Worm (Caenorhabditis elegans) whole organism, late embryonic: Measurements from ENCODE around the gene Y14H12B.1.

Experiments used
- C08G9.2 ChIP-seq: sonication (generic microtip); optimal IDR thresholded peaks from 2 replicates; lab custom pipeline; 2016; ENCODE audit warnings: mild to moderate bottlenecking, missing genetic modification characterization, moderate library complexity, missing compliant biosample characterization
- C38D4.7 ChIP-seq: fragments of 200-800 bp; sonication (Bioruptor generic); optimal IDR thresholded peaks from 2 replicates; lab custom pipeline; 2018; ENCODE audit warnings: mild to moderate bottlenecking, missing genetic modification characterization, moderate library complexity, missing compliant biosample characterization
- K09A11.1 ChIP-seq: sonication (generic microtip); optimal IDR thresholded peaks from 2 replicates; lab custom pipeline; 2017; ENCODE audit warnings: antibody characterized with exemption, mild to moderate bottlenecking, missing genetic modification characterization, missing compliant biosample characterization; ENCODE audit not compliant: insufficient read depth
- T23F11.4 ChIP-seq: fragments of 200-800 bp; sonication (Bioruptor generic); optimal IDR thresholded peaks from 2 replicates; lab custom pipeline; 2018; ENCODE audit warnings: mild to moderate bottlenecking, missing genetic modification characterization, missing compliant biosample characterization
- ahr-1 ChIP-seq: sonication (generic microtip); optimal IDR thresholded peaks from 2 replicates; lab custom pipeline; 2016; ENCODE audit warnings: missing genetic modification characterization, missing compliant biosample characterization
- ceh-14 ChIP-seq: sonication (generic microtip); optimal IDR thresholded peaks from 2 replicates; lab custom pipeline; 2016; ENCODE audit warnings: missing genotype, missing genetic modification characterization, missing compliant biosample characterization
- ceh-18 ChIP-seq: sonication (generic microtip); optimal IDR thresholded peaks from 2 replicates; lab custom pipeline; 2016; ENCODE audit warnings: missing genetic modification characterization, missing compliant biosample characterization
- ceh-19 ChIP-seq: fragments of 200-800 bp; sonication (Bioruptor generic); optimal IDR thresholded peaks from 2 replicates; lab custom pipeline; 2018; ENCODE audit warnings: mild to moderate bottlenecking, missing genetic modification characterization, missing compliant biosample characterization
- ceh-2 ChIP-seq: sonication (generic microtip); optimal IDR thresholded peaks from 2 replicates; lab custom pipeline; 2016; ENCODE audit warnings: missing genotype, missing genetic modification characterization, missing compliant biosample characterization
- ceh-24 ChIP-seq: sonication (generic microtip); optimal IDR thresholded peaks from 2 replicates; lab custom pipeline; 2016; ENCODE audit warnings: mild to moderate bottlenecking, missing genetic modification characterization, missing compliant biosample characterization
- ceh-30 ChIP-seq: fragments of 150-350 bp; optimal IDR thresholded peaks from 2 replicates; lab custom pipeline; 2014; ENCODE audit warnings: missing biosample characterization, missing genetic modification characterization
- ceh-31 ChIP-seq: sonication (generic microtip); optimal IDR thresholded peaks from 2 replicates; lab custom pipeline; 2016; ENCODE audit warnings: missing genetic modification characterization, missing compliant biosample characterization
- ceh-34 ChIP-seq: sonication (generic microtip); optimal IDR thresholded peaks from 2 replicates; lab custom pipeline; 2016; ENCODE audit warnings: mild to moderate bottlenecking, missing genetic modification characterization, missing compliant biosample characterization
- ceh-45 ChIP-seq: fragments of 200-800 bp; sonication (Bioruptor generic); IDR thresholded peaks from 2 replicates; pipeline ENCODE4 v1.3.6; 2022; ENCODE audit warnings: missing genetic modification reagents, missing genetic modification characterization, missing compliant biosample characterization
- ceh-48 ChIP-seq: sonication (generic microtip); optimal IDR thresholded peaks from 2 replicates; lab custom pipeline; 2016; ENCODE audit warnings: missing genetic modification characterization, inconsistent platforms, missing compliant biosample characterization
- che-1 ChIP-seq: sonication (generic microtip); optimal IDR thresholded peaks from 2 replicates; lab custom pipeline; 2016; ENCODE audit warnings: mild to moderate bottlenecking, missing genetic modification characterization, missing compliant biosample characterization
- dmd-4 ChIP-seq: sonication (generic microtip); optimal IDR thresholded peaks from 2 replicates; lab custom pipeline; 2016; ENCODE audit warnings: borderline replicate concordance, missing genetic modification characterization, missing compliant biosample characterization
- dve-1 ChIP-seq: sonication (generic microtip); optimal IDR thresholded peaks from 2 replicates; lab custom pipeline; 2017; ENCODE audit warnings: antibody characterized with exemption, mild to moderate bottlenecking, missing genetic modification characterization, missing compliant biosample characterization
- elt-2 ChIP-seq: sonication (generic microtip); optimal IDR thresholded peaks from 2 replicates; lab custom pipeline; 2016; ENCODE audit warnings: missing genetic modification reagents, missing genetic modification characterization, missing compliant biosample characterization
- eyg-1 ChIP-seq: sonication (generic microtip); optimal IDR thresholded peaks from 2 replicates; lab custom pipeline; 2016; ENCODE audit warnings: missing genotype, missing genetic modification characterization, missing compliant biosample characterization
- fax-1 ChIP-seq: sonication (generic microtip); optimal IDR thresholded peaks from 2 replicates; lab custom pipeline; 2016; ENCODE audit warnings: missing genotype, missing genetic modification characterization, missing compliant biosample characterization
- fkh-10 ChIP-seq: fragments of 150-350 bp; optimal IDR thresholded peaks from 2 replicates; lab custom pipeline; 2014; ENCODE audit warnings: missing biosample characterization, missing genetic modification reagents, missing genetic modification characterization
- gmeb-2 ChIP-seq: sonication (generic microtip); optimal IDR thresholded peaks from 2 replicates; lab custom pipeline; 2016; ENCODE audit warnings: missing genetic modification characterization, inconsistent platforms, missing compliant biosample characterization
- hlh-13 ChIP-seq: fragments of 200-800 bp; sonication (Bioruptor generic); optimal IDR thresholded peaks from 2 replicates; lab custom pipeline; 2018; ENCODE audit warnings: mild to moderate bottlenecking, missing genetic modification characterization, missing compliant biosample characterization
- hlh-15 ChIP-seq: sonication (generic microtip); optimal IDR thresholded peaks from 2 replicates; lab custom pipeline; 2016; ENCODE audit warnings: missing genetic modification characterization, missing compliant biosample characterization
- hlh-30 ChIP-seq: sonication (generic microtip); optimal IDR thresholded peaks from 2 replicates; lab custom pipeline; 2017; ENCODE audit warnings: antibody characterized with exemption, missing genetic modification characterization, missing compliant biosample characterization; ENCODE audit not compliant: insufficient read depth
- hlh-6 ChIP-seq: sonication (generic microtip); optimal IDR thresholded peaks from 2 replicates; lab custom pipeline; 2016; ENCODE audit warnings: missing genotype, missing genetic modification characterization, missing compliant biosample characterization
- lin-11 ChIP-seq: fragments of 200-800 bp; sonication (Bioruptor generic); optimal IDR thresholded peaks from 2 replicates; lab custom pipeline; 2018; ENCODE audit warnings: mild to moderate bottlenecking, missing genetic modification characterization, missing compliant biosample characterization
- mec-3 ChIP-seq: sonication (generic microtip); optimal IDR thresholded peaks from 2 replicates; lab custom pipeline; 2016; ENCODE audit warnings: borderline replicate concordance, missing genetic modification characterization, missing compliant biosample characterization
- nfya-1 ChIP-seq: sonication (generic microtip); optimal IDR thresholded peaks from 2 replicates; lab custom pipeline; 2017; ENCODE audit warnings: missing genetic modification characterization, mild to moderate bottlenecking, missing compliant biosample characterization, antibody characterized with exemption, moderate library complexity
- odd-2 ChIP-seq: sonication (generic microtip); optimal IDR thresholded peaks from 2 replicates; lab custom pipeline; 2017; ENCODE audit warnings: antibody characterized with exemption, mild to moderate bottlenecking, missing genetic modification characterization, missing compliant biosample characterization
- pat-9 ChIP-seq: fragments of 200-800 bp; sonication (Bioruptor generic); optimal IDR thresholded peaks from 2 replicates; lab custom pipeline; 2018; ENCODE audit warnings: mild to moderate bottlenecking, missing genetic modification characterization, moderate library complexity, missing compliant biosample characterization
- pax-1 ChIP-seq: fragments of 150-350 bp; optimal IDR thresholded peaks from 2 replicates; lab custom pipeline; 2014; ENCODE audit warnings: missing biosample characterization, missing genetic modification characterization
- pha-2 ChIP-seq: sonication (generic microtip); optimal IDR thresholded peaks from 2 replicates; lab custom pipeline; 2017; ENCODE audit warnings: mild to moderate bottlenecking, missing genetic modification characterization, missing compliant biosample characterization
- pha-4 ChIP-seq: fragments of 150-350 bp; optimal IDR thresholded peaks from 2 replicates; lab custom pipeline; 2018; ENCODE audit warnings: missing biosample characterization, missing genetic modification reagents, missing genetic modification characterization
- pros-1 ChIP-seq: fragments of 150-350 bp; optimal IDR thresholded peaks from 2 replicates; lab custom pipeline; 2014; ENCODE audit warnings: missing biosample characterization, missing genetic modification reagents, missing genetic modification characterization
- ref-2 ChIP-seq: sonication (generic microtip); optimal IDR thresholded peaks from 2 replicates; lab custom pipeline; 2016; ENCODE audit warnings: missing genetic modification characterization, missing compliant biosample characterization
- rnt-1 ChIP-seq: sonication (generic microtip); optimal IDR thresholded peaks from 2 replicates; lab custom pipeline; 2016; ENCODE audit warnings: missing genetic modification characterization, missing compliant biosample characterization
- sdc-2 ChIP-seq: sonication (generic microtip); optimal IDR thresholded peaks from 2 replicates; lab custom pipeline; 2016; ENCODE audit warnings: missing genotype, missing genetic modification characterization, missing compliant biosample characterization
- sox-2 ChIP-seq: fragments of 200-800 bp; sonication (Bioruptor generic); IDR thresholded peaks from 2 replicates; pipeline ENCODE4 v1.3.6; 2022; ENCODE audit warnings: missing genetic modification reagents, missing genetic modification characterization, missing compliant biosample characterization
- tbx-2 ChIP-seq: sonication (generic microtip); optimal IDR thresholded peaks from 2 replicates; lab custom pipeline; 2016; ENCODE audit warnings: missing genetic modification characterization, missing compliant biosample characterization
- tbx-7 ChIP-seq: sonication (generic microtip); optimal IDR thresholded peaks from 2 replicates; lab custom pipeline; 2016; ENCODE audit warnings: missing genotype, missing genetic modification characterization, missing compliant biosample characterization
- ttx-3 ChIP-seq: sonication (generic microtip); optimal IDR thresholded peaks from 2 replicates; lab custom pipeline; 2016; ENCODE audit warnings: missing genetic modification reagents, missing genetic modification characterization, missing compliant biosample characterization
- unc-3 ChIP-seq, 2 experiments: fragments of 200-800 bp in 1 of 2; sonication (Bioruptor generic) in 1 of 2; sonication (generic microtip) in 1 of 2; conservative IDR thresholded peaks in 1 of 2; optimal IDR thresholded peaks in 1 of 2; 2 replicates each; pipeline versions ENCODE4 v1.3.6 to Lab custom; 2016 to 2022; ENCODE audit warnings: missing compliant biosample characterization in 2 of 2, missing genetic modification characterization in 2 of 2, missing genetic modification reagents in 1 of 2
- unc-42 ChIP-seq: sonication (generic microtip); optimal IDR thresholded peaks from 2 replicates; lab custom pipeline; 2016; ENCODE audit warnings: missing genotype, missing genetic modification characterization, missing compliant biosample characterization
- unc-55 ChIP-seq: sonication (generic microtip); optimal IDR thresholded peaks from 2 replicates; lab custom pipeline; 2017; ENCODE audit warnings: missing biosample characterization, missing genetic modification reagents, missing genetic modification characterization
- zip-5 ChIP-seq: sonication (generic microtip); optimal IDR thresholded peaks from 2 replicates; lab custom pipeline; 2016; ENCODE audit warnings: missing genetic modification characterization, missing compliant biosample characterization

Y14H12B.1 gene

DNA sequence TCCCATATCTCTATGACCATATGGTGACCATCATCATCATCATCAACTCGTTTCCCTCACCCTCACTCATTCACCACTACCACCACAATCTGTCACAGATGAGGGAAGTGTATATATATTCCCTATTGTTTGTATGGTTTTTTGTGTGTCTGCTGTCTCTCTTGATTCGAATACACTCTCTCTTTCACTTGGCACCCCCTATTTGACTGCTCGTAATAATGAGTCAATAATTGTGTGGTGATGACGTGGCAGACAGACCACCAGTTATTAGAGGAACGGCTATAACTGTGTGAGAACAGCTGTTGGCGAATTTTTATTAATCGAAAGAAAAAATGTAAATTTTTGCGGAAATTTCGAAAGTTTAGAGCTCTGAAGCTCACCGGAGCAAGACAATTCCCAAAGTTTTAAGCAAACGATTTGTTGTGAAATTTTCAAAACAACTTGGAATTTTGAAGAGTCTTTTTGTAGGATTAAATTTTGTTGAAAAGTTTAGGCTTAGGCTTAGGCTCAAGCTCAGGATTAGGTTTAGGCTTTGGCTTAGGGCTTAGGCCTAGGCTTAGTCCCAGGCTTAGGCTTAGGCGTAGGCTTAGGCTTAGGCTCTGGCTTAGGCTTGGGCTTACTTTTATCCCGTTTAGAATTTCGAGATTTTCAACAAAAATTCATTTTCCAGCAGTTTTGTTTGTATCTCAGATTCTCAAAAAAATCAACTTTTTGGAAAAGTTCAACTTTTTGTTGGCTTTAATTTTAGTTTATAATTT, 23.4 kb downstream of the Y14H12B.1 start:
- no peak for TF ChIP-seq eyg-1 (tag; lab: Kevin White, UChicago)
- no peak for TF ChIP-seq C08G9.2
- no peak for TF ChIP-seq K09A11.1 (tag; lab: Kevin White, UChicago)
- no peak for TF ChIP-seq hlh-6 (tag; lab: Kevin White, UChicago)
- TF ChIP-seq ceh-31 (tag; lab: Kevin White, UChicago) = peak; percentile 14
- peak; percentile 21 for TF ChIP-seq tbx-2 (tag; lab: Kevin White, UChicago)
- TF ChIP-seq dve-1 = peak; percentile 70
- TF ChIP-seq ceh-45 = no peak
- TF ChIP-seq ahr-1 (tag; lab: Kevin White, UChicago) = no peak
- peak; percentile 14; the same call in 1 of the 2 replicates for TF ChIP-seq sox-2
- TF ChIP-seq ceh-48 (tag; lab: Kevin White, UChicago) = no peak
- TF ChIP-seq nfya-1 = no peak
- no peak for TF ChIP-seq hlh-13 (GFP tag; lab: Kevin White, UChicago)
- no peak for TF ChIP-seq zip-5 (tag; lab: Kevin White, UChicago)
- no peak for TF ChIP-seq mec-3 (tag; lab: Kevin White, UChicago)
- TF ChIP-seq unc-55 = no peak
- no peak for TF ChIP-seq fkh-10 (GFP tag; lab: Kevin White, UChicago)
- no peak for TF ChIP-seq gmeb-2 (tag; lab: Kevin White, UChicago)
- TF ChIP-seq ceh-2 (tag; lab: Kevin White, UChicago) = no peak
- TF ChIP-seq dmd-4 = no peak
- no peak for TF ChIP-seq ceh-24
- no peak for TF ChIP-seq ceh-19
- no peak for TF ChIP-seq ceh-30 (tag; lab: Kevin White, UChicago)

- TF ChIP-seq hlh-15 (tag; lab: Kevin White, UChicago) (no peak), nfya-1 (peak; percentile 41), pat-9 (tag; lab: Kevin White, UChicago) (no peak), sdc-2 (tag; lab: Kevin White, UChicago) (no peak), rnt-1 (tag; lab: Kevin White, UChicago) (peak; percentile 22), C38D4.7 (no peak), lin-11 (tag; lab: Kevin White, UChicago) (no peak), dve-1 (peak; percentile 70), unc-42 (tag; lab: Kevin White, UChicago) (peak; percentile 82), elt-2 (tag; lab: Kevin White, UChicago) (peak; percentile 30), ceh-2 (tag; lab: Kevin White, UChicago) (no peak), che-1 (no peak), unc-3 (GFP tag; conservative IDR thresholded peaks at IDR 0.05; lab: Robert Waterston, UW) (no peak), unc-3 (tag; optimal IDR thresholded peaks at IDR 0.05; lab: Kevin White, UChicago) (no peak), pha-2 (no peak), ceh-34 (tag; lab: Kevin White, UChicago) (peak; percentile 51), ceh-48 (tag; lab: Kevin White, UChicago) (no peak), ceh-18 (tag; lab: Kevin White, UChicago) (peak; percentile 84), fax-1 (tag; lab: Kevin White, UChicago) (no peak), pros-1 (tag; lab: Kevin White, UChicago) (no peak), tbx-2 (tag; lab: Kevin White, UChicago) (peak; percentile 66), tbx-7 (peak; percentile 18), ceh-31 (tag; lab: Kevin White, UChicago) (peak; percentile 14), pha-4 (tag; lab: Kevin White, UChicago) (no peak), ttx-3 (tag; lab: Kevin White, UChicago) (no peak), odd-2 (no peak), T23F11.4 (GFP tag; lab: Kevin White, UChicago) (peak; percentile 22), ceh-14 (tag; lab: Kevin White, UChicago) (no peak), unc-55 (no peak), hlh-30 (tag; lab: Kevin White, UChicago) (peak; percentile 75), ref-2 (tag; lab: Kevin White, UChicago) (peak; percentile 18), sox-2 (no peak), hlh-6 (tag; lab: Kevin White, UChicago) (no peak), pax-1 (tag; lab: Kevin White, UChicago) (no peak)
Measured at ce11 chrII:3958673-3959299, 24.5 kb downstream of the Y14H12B.1 start.
